Fruit fly (Drosophila melanogaster) whole organism, embryonic: ENCODE results near the gene LUBEL.

Experiments
- B-H2 ChIP-seq: fragments of 200-800 bp; sonication (Bioruptor generic); optimal IDR thresholded peaks from 2 replicates; lab custom pipeline; 2018; ENCODE audit warnings: missing biosample characterization, mild to moderate bottlenecking, missing genetic modification characterization
- Bgb ChIP-seq: fragments of 200-800 bp; sonication (Bioruptor generic); IDR thresholded peaks from 2 replicates; pipeline ENCODE4 v1.3.6; 2022; ENCODE audit warnings: missing biosample characterization, missing genetic modification characterization; ENCODE audit not compliant: partially characterized antibody
- CG10431 ChIP-seq: fragments of 200-800 bp; sonication (Bioruptor generic); optimal IDR thresholded peaks from 3 replicates; lab custom pipeline; 2018; ENCODE audit warnings: missing biosample characterization, mild to moderate bottlenecking, missing genetic modification characterization
- CG10959 ChIP-seq: fragments of 200-800 bp; sonication (Bioruptor generic); IDR thresholded peaks from 2 replicates; pipeline ENCODE4 v1.3.6; 2022; ENCODE audit warnings: missing biosample characterization, missing genetic modification characterization
- CG12769 ChIP-seq: fragments of 200-800 bp; sonication (Bioruptor generic); optimal IDR thresholded peaks from 2 replicates; lab custom pipeline; 2019; ENCODE audit warnings: missing biosample characterization, mild to moderate bottlenecking, missing genetic modification characterization, moderate library complexity
- CG15514 ChIP-seq: fragments of 200-800 bp; sonication (Bioruptor generic); optimal IDR thresholded peaks from 3 replicates; lab custom pipeline; 2017; ENCODE audit warnings: missing biosample characterization, missing genetic modification characterization, mild to moderate bottlenecking, moderate library complexity, missing genetic modification reagents
- CG18011 ChIP-seq: fragments of 200-800 bp; sonication (Bioruptor generic); optimal IDR thresholded peaks from 2 replicates; lab custom pipeline; 2017; ENCODE audit warnings: missing biosample characterization, missing genetic modification characterization, mild to moderate bottlenecking, moderate library complexity, missing genotype
- CG2129 ChIP-seq: fragments of 200-800 bp; sonication (Bioruptor generic); IDR thresholded peaks from 2 replicates; pipeline ENCODE4 v1.3.6; 2022; ENCODE audit warnings: missing biosample characterization, missing genetic modification characterization; ENCODE audit not compliant: partially characterized antibody
- CG32767 ChIP-seq: fragments of 200-800 bp; sonication (Bioruptor generic); IDR thresholded peaks from 2 replicates; pipeline ENCODE4 v1.3.6; 2022; ENCODE audit warnings: missing biosample characterization, missing genetic modification characterization
- CG34422 ChIP-seq: fragments of 200-800 bp; sonication (Bioruptor generic); IDR thresholded peaks from 3 replicates; pipeline ENCODE4 v1.3.6; 2022; ENCODE audit warnings: missing biosample characterization, missing genetic modification characterization
- CG3995 ChIP-seq: fragments of 200-800 bp; sonication (Bioruptor generic); optimal IDR thresholded peaks from 3 replicates; lab custom pipeline; 2016; ENCODE audit warnings: missing biosample characterization, missing genetic modification characterization
- CG4282 ChIP-seq: fragments of 200-800 bp; sonication (Bioruptor generic); optimal IDR thresholded peaks from 2 replicates; lab custom pipeline; 2016; ENCODE audit warnings: missing biosample characterization, missing genetic modification characterization
- CG4404 ChIP-seq: fragments of 200-800 bp; sonication (Bioruptor generic); IDR thresholded peaks from 2 replicates; pipeline ENCODE4 v1.3.6; 2022; ENCODE audit warnings: missing biosample characterization, missing genetic modification characterization
- CG6654 ChIP-seq: fragments of 200-800 bp; sonication (Bioruptor generic); optimal IDR thresholded peaks from 2 replicates; lab custom pipeline; 2017; ENCODE audit warnings: missing biosample characterization, mild to moderate bottlenecking, missing genetic modification characterization
- CG7271 ChIP-seq: fragments of 200-800 bp; sonication (Bioruptor generic); optimal IDR thresholded peaks from 2 replicates; lab custom pipeline; 2018; ENCODE audit warnings: missing biosample characterization, mild to moderate bottlenecking, missing genetic modification characterization, moderate library complexity
- CG8765 ChIP-seq: fragments of 200-800 bp; sonication (Bioruptor generic); IDR thresholded peaks from 2 replicates; pipeline ENCODE4 v1.3.6; 2022; ENCODE audit warnings: missing biosample characterization, missing genetic modification characterization
- CTCF ChIP-seq: fragments of 200-800 bp; sonication (Bioruptor generic); optimal IDR thresholded peaks from 2 replicates; lab custom pipeline; 2017; ENCODE audit warnings: missing biosample characterization, mild to moderate bottlenecking, missing genetic modification characterization, moderate library complexity
- Chrac-16 ChIP-seq: fragments of 200-800 bp; sonication (Bioruptor generic); optimal IDR thresholded peaks from 3 replicates; lab custom pipeline; 2016; ENCODE audit warnings: missing biosample characterization, missing genetic modification characterization
- CkIIα-i1 ChIP-seq: fragments of 200-800 bp; sonication (Bioruptor generic); IDR thresholded peaks from 2 replicates; pipeline ENCODE4 v1.3.6; 2022; ENCODE audit warnings: missing biosample characterization, missing genetic modification characterization
- Deaf1 ChIP-seq: fragments of 200-800 bp; optimal IDR thresholded peaks from 3 replicates; lab custom pipeline; 2019; ENCODE audit warnings: missing biosample characterization, mild to moderate bottlenecking, missing genetic modification characterization, moderate library complexity
- Dip2 ChIP-seq: fragments of 200-800 bp; sonication (Bioruptor generic); IDR thresholded peaks from 2 replicates; pipeline ENCODE4 v1.3.6; 2022; ENCODE audit warnings: missing biosample characterization, missing genetic modification characterization
- Dll ChIP-seq: fragments of 200-800 bp; sonication (Bioruptor generic); IDR thresholded peaks from 4 replicates; pipeline ENCODE4 v1.3.6; 2022; ENCODE audit warnings: missing biosample characterization, missing genetic modification characterization; ENCODE audit not compliant: partially characterized antibody
- Dp ChIP-seq: fragments of 200-800 bp; sonication (Bioruptor generic); optimal IDR thresholded peaks from 2 replicates; lab custom pipeline; 2018; ENCODE audit warnings: missing biosample characterization, mild to moderate bottlenecking, missing genetic modification characterization, moderate library complexity
- E2f1 ChIP-seq: fragments of 200-800 bp; sonication (Bioruptor generic); IDR thresholded peaks from 2 replicates; pipeline ENCODE4 v1.3.6; 2022; ENCODE audit warnings: missing biosample characterization, missing genetic modification characterization
- Fer3 ChIP-seq: fragments of 200-800 bp; sonication (Bioruptor generic); optimal IDR thresholded peaks from 2 replicates; lab custom pipeline; 2018; ENCODE audit warnings: missing biosample characterization, mild to moderate bottlenecking, missing genetic modification characterization, moderate library complexity
- H2.0 ChIP-seq: fragments of 200-800 bp; sonication (Bioruptor generic); IDR thresholded peaks from 2 replicates; pipeline ENCODE4 v1.3.6; 2022; ENCODE audit warnings: missing biosample characterization, missing genetic modification characterization
- Meics ChIP-seq: fragments of 200-800 bp; sonication (Bioruptor generic); optimal IDR thresholded peaks from 2 replicates; lab custom pipeline; 2017; ENCODE audit warnings: missing biosample characterization, mild to moderate bottlenecking, missing genetic modification characterization
- Mes4 ChIP-seq: fragments of 200-800 bp; sonication (Bioruptor generic); optimal IDR thresholded peaks from 2 replicates; lab custom pipeline; 2016; ENCODE audit warnings: missing biosample characterization, missing genetic modification characterization
- Rfx ChIP-seq: fragments of 200-800 bp; sonication (Bioruptor generic); IDR thresholded peaks from 2 replicates; pipeline ENCODE4 v1.3.6; 2022; ENCODE audit warnings: missing biosample characterization, missing genetic modification characterization
- ap ChIP-seq: fragments of 200-800 bp; sonication (Bioruptor generic); IDR thresholded peaks from 2 replicates; pipeline ENCODE4 v1.3.6; 2022; ENCODE audit warnings: missing biosample characterization, missing genetic modification characterization
- ase ChIP-seq: fragments of 200-800 bp; sonication (Bioruptor generic); IDR thresholded peaks from 3 replicates; pipeline ENCODE4 v1.3.6; 2022; ENCODE audit warnings: missing biosample characterization, missing genetic modification characterization
- ash1 ChIP-seq: fragments of 200-800 bp; sonication (Bioruptor generic); optimal IDR thresholded peaks from 2 replicates; lab custom pipeline; 2018; ENCODE audit warnings: missing biosample characterization, mild to moderate bottlenecking, missing genetic modification characterization
- bbx ChIP-seq: fragments of 200-800 bp; sonication (Bioruptor generic); IDR thresholded peaks from 2 replicates; pipeline ENCODE4 v1.3.6; 2022; ENCODE audit warnings: missing biosample characterization, missing genetic modification characterization; ENCODE audit not compliant: partially characterized antibody
- bowl ChIP-seq: fragments of 200-800 bp; sonication (Bioruptor generic); IDR thresholded peaks from 2 replicates; pipeline ENCODE4 v1.3.6; 2022; ENCODE audit warnings: missing biosample characterization, missing genetic modification characterization
- grn ChIP-seq: fragments of 200-800 bp; sonication (Bioruptor generic); optimal IDR thresholded peaks from 3 replicates; lab custom pipeline; 2017; ENCODE audit warnings: missing biosample characterization, missing genetic modification characterization
- gt ChIP-seq: fragments of 200-800 bp; sonication (Bioruptor generic); IDR thresholded peaks from 2 replicates; pipeline ENCODE4 v1.3.6; 2022; ENCODE audit warnings: missing biosample characterization, missing genetic modification characterization
- hb ChIP-seq: fragments of 200-800 bp; sonication (Bioruptor generic); IDR thresholded peaks from 3 replicates; pipeline ENCODE4 v1.3.6; 2022; ENCODE audit warnings: missing biosample characterization, missing genetic modification characterization; ENCODE audit not compliant: partially characterized antibody
- hbn ChIP-seq: fragments of 200-800 bp; sonication (Bioruptor generic); IDR thresholded peaks from 2 replicates; pipeline ENCODE4 v1.3.6; 2022; ENCODE audit warnings: missing biosample characterization, missing genetic modification characterization; ENCODE audit not compliant: partially characterized antibody
- knrl ChIP-seq: fragments of 200-800 bp; sonication (Bioruptor generic); IDR thresholded peaks from 3 replicates; pipeline ENCODE4 v1.3.6; 2022; ENCODE audit warnings: missing biosample characterization, missing genetic modification characterization; ENCODE audit not compliant: partially characterized antibody
- onecut ChIP-seq: fragments of 200-800 bp; sonication (Bioruptor generic); IDR thresholded peaks from 2 replicates; pipeline ENCODE4 v1.3.6; 2022; ENCODE audit warnings: missing biosample characterization, missing genetic modification characterization
- ranshi ChIP-seq: fragments of 200-800 bp; sonication (Bioruptor generic); IDR thresholded peaks from 2 replicates; pipeline ENCODE4 v1.3.6; 2022; ENCODE audit warnings: missing biosample characterization, missing genetic modification characterization
- run ChIP-seq: fragments of 200-800 bp; sonication (Bioruptor generic); optimal IDR thresholded peaks from 3 replicates; lab custom pipeline; 2018; ENCODE audit warnings: missing biosample characterization, mild to moderate bottlenecking, missing genetic modification characterization
- sna ChIP-seq: fragments of 200-800 bp; sonication (Bioruptor generic); IDR thresholded peaks from 2 replicates; pipeline ENCODE4 v1.3.6; 2022; ENCODE audit warnings: missing biosample characterization, missing genetic modification characterization; ENCODE audit not compliant: partially characterized antibody
- sr ChIP-seq: fragments of 200-800 bp; sonication (Bioruptor generic); IDR thresholded peaks from 3 replicates; pipeline ENCODE4 v1.3.6; 2022; ENCODE audit warnings: missing biosample characterization, missing genetic modification characterization
- ssp ChIP-seq: fragments of 200-800 bp; sonication (Bioruptor generic); IDR thresholded peaks from 2 replicates; pipeline ENCODE4 v1.3.6; 2022; ENCODE audit warnings: missing biosample characterization, missing genetic modification characterization
- tin ChIP-seq: fragments of 200-800 bp; sonication (Bioruptor generic); optimal IDR thresholded peaks from 3 replicates; lab custom pipeline; 2016; ENCODE audit warnings: missing biosample characterization, missing genetic modification characterization
- unc-4 ChIP-seq: fragments of 200-800 bp; sonication (Bioruptor generic); IDR thresholded peaks from 2 replicates; pipeline ENCODE4 v1.3.6; 2022; ENCODE audit warnings: missing biosample characterization, missing genetic modification characterization; ENCODE audit not compliant: partially characterized antibody
- unpg ChIP-seq: fragments of 200-800 bp; sonication (Bioruptor generic); optimal IDR thresholded peaks from 3 replicates; lab custom pipeline; 2018; ENCODE audit warnings: missing biosample characterization, mild to moderate bottlenecking, missing genetic modification characterization, moderate library complexity
- zfh2 ChIP-seq: fragments of 200-800 bp; sonication (Bioruptor generic); optimal IDR thresholded peaks from 2 replicates; lab custom pipeline; 2016; ENCODE audit warnings: missing biosample characterization, missing genetic modification characterization

Gene LUBEL

DNA sequence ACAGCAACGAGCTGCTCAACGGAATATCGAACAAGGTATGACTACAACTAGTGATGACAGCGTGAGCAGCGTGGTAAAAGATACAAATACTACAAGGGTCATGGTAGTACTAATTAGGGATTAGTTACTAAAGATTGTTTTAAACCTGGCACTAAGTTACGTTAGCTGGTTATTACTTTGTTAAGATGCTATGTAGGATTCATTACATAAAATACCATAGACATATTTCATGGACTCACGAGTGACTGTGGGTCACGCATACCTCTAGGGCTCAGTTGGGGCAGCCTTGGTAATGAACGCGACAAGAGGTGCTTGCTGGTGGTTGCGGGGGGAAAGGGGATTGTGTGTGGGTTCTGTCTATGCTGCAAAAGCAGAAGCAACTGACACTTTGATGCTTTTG is 2.3 kb upstream of the LUBEL start (continued):
- TF ChIP-seq Bgb (GFP tag; lab: Robert Waterston, UW) (peak; percentile 34; the same call in 1 of the 2 replicates), CG10959 (no peak), ranshi (GFP tag; lab: Robert Waterston, UW) (no peak), ash1 (GFP tag; lab: Kevin White, UChicago) (no peak), CG2129 (GFP tag; lab: Robert Waterston, UW) (peak; percentile 28; the same call in 1 of the 2 replicates), Chrac-16 (GFP tag; lab: Kevin White, UChicago) (no peak), CG8765 (GFP tag; lab: Robert Waterston, UW) (no peak), CG4404 (GFP tag; lab: Robert Waterston, UW) (no peak), run (tag; lab: Kevin White, UChicago) (no peak)

DNA sequence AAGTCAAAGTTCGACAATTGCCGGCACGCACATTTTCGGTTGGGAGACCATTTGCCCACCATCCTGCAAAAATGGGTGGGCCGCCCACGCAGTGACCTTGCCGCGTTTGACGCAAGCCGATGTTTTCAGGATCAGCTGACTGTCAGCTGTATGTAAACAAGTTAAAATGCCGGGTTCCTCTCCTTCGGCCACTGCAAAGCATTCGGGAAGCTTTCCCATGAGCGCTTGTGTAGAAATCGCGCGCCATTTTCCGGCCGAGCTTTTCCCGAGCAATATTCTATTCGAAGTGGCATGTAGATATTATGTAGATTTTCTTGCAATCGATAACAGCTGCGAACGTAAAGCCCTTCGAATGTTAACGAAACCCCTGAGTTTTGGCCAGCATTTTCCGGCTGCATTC is 1.1 kb upstream of the LUBEL start, which contains the start of gene CG17378:
Gene CG17378 (plus strand): TSS at position 397 of the 400 bp plus-strand sequence.
- TF ChIP-seq gt (GFP tag; lab: Robert Waterston, UW) (no peak), hbn (GFP tag; lab: Robert Waterston, UW) (0 out of 2 replicates have a peak, but pooled peaks have one; percentile 15), Bgb (GFP tag; lab: Robert Waterston, UW) (peak; percentile 49; the same call in 1 of the 2 replicates), B-H2 (GFP tag; lab: Kevin White, UChicago) (no peak), CG10431 (GFP tag; lab: Kevin White, UChicago) (no peak), sr (peak; percentile 46; the same call in 1 of the 3 replicates), Dll (GFP tag; lab: Robert Waterston, UW) (0 out of 4 replicates have a peak, but pooled peaks have one; percentile 11), onecut (peak; percentile 83), CG12769 (tag; lab: Kevin White, UChicago) (peak; percentile 60), knrl (no peak), E2f1 (no peak), CG32767 (GFP tag; lab: Robert Waterston, UW) (0 out of 2 replicates have a peak, but pooled peaks have one; percentile 7), bbx (no peak), CTCF (GFP tag; lab: Kevin White, UChicago) (peak; percentile 80), Deaf1 (tag; lab: Kevin White, UChicago) (peak; percentile 75), bowl (GFP tag; lab: Robert Waterston, UW) (no peak), tin (GFP tag; lab: Kevin White, UChicago) (no peak), ase (GFP tag; lab: Robert Waterston, UW) (no peak), hb (no peak), Mes4 (GFP tag; lab: Kevin White, UChicago) (no peak), Dip2 (GFP tag; lab: Robert Waterston, UW) (no peak), Dp (GFP tag; lab: Kevin White, UChicago) (peak; percentile 23), sna (0 out of 2 replicates have a peak, but pooled peaks have one; percentile 28), H2.0 (GFP tag; lab: Robert Waterston, UW) (no peak), ssp (GFP tag; lab: Robert Waterston, UW) (no peak), ap (GFP tag; lab: Robert Waterston, UW) (no peak), Meics (GFP tag; lab: Kevin White, UChicago) (no peak), CG34422 (peak; percentile 62; the same call in 1 of the 3 replicates), unpg (GFP tag; lab: Kevin White, UChicago) (no peak), CG6654 (GFP tag; lab: Kevin White, UChicago) (no peak), Rfx (GFP tag; lab: Robert Waterston, UW) (peak; percentile 22; the same call in 1 of the 2 replicates), grn (GFP tag; lab: Kevin White, UChicago) (no peak), CG15514 (GFP tag; lab: Kevin White, UChicago) (peak; percentile 20), CkIIα-i1 (GFP tag; lab: Robert Waterston, UW) (no peak), CG4282 (GFP tag; lab: Kevin White, UChicago) (no peak), zfh2 (GFP tag; lab: Kevin White, UChicago) (no peak), Fer3 (tag; lab: Kevin White, UChicago) (no peak), CG3995 (no peak), CG18011 (GFP tag; lab: Kevin White, UChicago) (no peak), CG7271 (tag; lab: Kevin White, UChicago) (no peak), unc-4 (GFP tag; lab: Robert Waterston, UW) (peak; percentile 42; the same call in 1 of the 2 replicates)
